Fruit fly (Drosophila melanogaster) whole organism, prepupa: Measurements from ENCODE around the gene CG14572.

Source experiments
- CG10669 ChIP-seq: fragments of 200-800 bp; sonication (Bioruptor generic); optimal IDR thresholded peaks from 3 replicates; lab custom pipeline; 2018; ENCODE audit warnings: missing biosample characterization, mild to moderate bottlenecking, missing genetic modification characterization, moderate library complexity
- CG11902 ChIP-seq: fragments of 200-800 bp; sonication (Bioruptor generic); optimal IDR thresholded peaks from 3 replicates; lab custom pipeline; 2016; ENCODE audit warnings: missing biosample characterization, missing genetic modification characterization
- CG1621 ChIP-seq: fragments of 200-800 bp; sonication (Bioruptor generic); optimal IDR thresholded peaks from 3 replicates; lab custom pipeline; 2018; ENCODE audit warnings: missing biosample characterization, mild to moderate bottlenecking, missing genetic modification characterization
- CG6854 ChIP-seq: fragments of 200-800 bp; sonication (Bioruptor generic); optimal IDR thresholded peaks from 2 replicates; lab custom pipeline; 2017; ENCODE audit warnings: missing biosample characterization, mild to moderate bottlenecking, missing genetic modification characterization
- CG8119 ChIP-seq: fragments of 200-800 bp; sonication (Bioruptor generic); IDR thresholded peaks from 3 replicates; pipeline ENCODE4 v1.3.6; 2022; ENCODE audit warnings: missing biosample characterization, missing genetic modification characterization
- Eip93F ChIP-seq: fragments of 200-800 bp; sonication (Bioruptor generic); optimal IDR thresholded peaks from 2 replicates; lab custom pipeline; 2016; ENCODE audit warnings: missing biosample characterization, mild to moderate bottlenecking, missing genetic modification characterization
- Gug ChIP-seq: fragments of 200-800 bp; sonication (Bioruptor generic); IDR thresholded peaks from 2 replicates; pipeline ENCODE4 v1.3.6; 2022; ENCODE audit warnings: missing biosample characterization, missing genetic modification characterization
- Smox ChIP-seq: fragments of 200-800 bp; sonication (Bioruptor generic); optimal IDR thresholded peaks from 3 replicates; lab custom pipeline; 2016; ENCODE audit warnings: missing biosample characterization, missing genetic modification characterization
- dsx ChIP-seq: fragments of 200-800 bp; optimal IDR thresholded peaks from 3 replicates; lab custom pipeline; 2019; ENCODE audit warnings: missing biosample characterization, mild to moderate bottlenecking, missing genetic modification characterization, moderate library complexity; ENCODE audit not compliant: poor library complexity, severe bottlenecking
- esn ChIP-seq: fragments of 200-800 bp; sonication (Bioruptor generic); optimal IDR thresholded peaks from 2 replicates; lab custom pipeline; 2016; ENCODE audit warnings: missing biosample characterization, mild to moderate bottlenecking, missing genetic modification characterization, moderate library complexity
- net ChIP-seq: fragments of 200-800 bp; sonication (Bioruptor generic); optimal IDR thresholded peaks from 3 replicates; lab custom pipeline; 2016; ENCODE audit warnings: missing biosample characterization, missing genetic modification characterization

DNA sequence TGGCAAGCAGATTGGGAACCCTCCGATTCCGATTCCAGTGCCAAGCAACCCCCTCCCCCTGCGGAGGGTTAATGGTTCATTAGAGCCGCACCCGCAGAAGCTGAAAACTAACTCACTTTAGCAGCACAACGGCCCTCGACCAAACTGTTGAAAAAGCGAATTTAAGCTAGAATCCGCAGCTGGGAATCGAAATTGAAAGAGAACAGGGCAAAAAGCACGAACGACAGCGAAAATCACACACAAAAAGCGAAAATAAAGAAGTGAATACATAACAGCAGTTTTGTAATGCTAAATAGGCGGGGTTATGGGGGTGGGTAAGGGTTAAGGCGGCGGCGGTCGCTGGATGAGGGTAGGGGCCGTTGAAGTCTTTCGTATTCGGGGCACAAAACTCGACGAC is 13.6 kb upstream of the CG14572 start:
- TF ChIP-seq Eip93F (GFP tag; lab: Kevin White, UChicago) (no peak), CG8119 (GFP tag; lab: Robert Waterston, UW) (no peak), net (GFP tag; lab: Kevin White, UChicago) (no peak), CG11902 (no peak), CG10669 (GFP tag; lab: Kevin White, UChicago) (no peak), Gug (no peak), dsx (no peak), CG1621 (tag; lab: Kevin White, UChicago) (no peak), esn (GFP tag; lab: Kevin White, UChicago) (no peak), Smox (GFP tag; lab: Kevin White, UChicago) (no peak), CG6854 (no peak)
